Fruit fly (Drosophila melanogaster) S2 (cell line): ENCODE results near the gene CG14853.

ENCODE experiments used
- CG8478 ChIP-seq: fragments of >200 bp; optimal IDR thresholded peaks from 2 replicates; lab custom pipeline; 2018
- CTCF ChIP-seq, 2 experiments: fragments of >200 bp; optimal IDR thresholded peaks; 2 replicates each; lab custom pipeline; 2018

DNA sequence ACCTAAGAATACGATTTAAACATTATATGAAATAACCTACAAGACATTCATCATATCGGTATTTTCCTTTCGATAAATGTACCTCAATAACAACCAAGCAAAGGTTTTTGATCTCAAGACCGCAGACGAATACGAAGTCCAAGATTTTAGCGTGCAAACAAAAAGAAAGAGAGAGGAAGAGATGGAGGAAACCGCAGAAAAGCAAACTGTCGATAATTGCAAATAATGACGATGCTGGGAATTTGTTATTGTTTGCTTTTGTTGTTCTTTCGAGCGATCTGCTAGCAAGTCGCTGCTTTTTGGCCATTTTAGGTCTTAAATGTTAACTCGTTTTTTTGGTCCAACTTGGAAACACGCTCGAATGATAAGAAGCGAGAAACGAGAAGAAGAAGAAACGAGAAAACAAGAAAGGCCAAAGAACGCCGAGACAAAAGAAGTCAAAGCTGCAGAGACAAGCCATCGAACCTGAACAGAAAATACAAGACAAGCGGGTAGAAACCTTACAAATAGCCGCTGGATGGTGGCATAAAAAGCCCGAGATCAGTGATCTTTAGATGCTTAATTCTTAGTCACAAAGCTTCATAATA lies 41.7 kb downstream of the CG14853 start:
- TF ChIP-seq CG8478 (lab: Kevin White, UChicago) (no peak), CTCF (optimal IDR thresholded peaks at IDR 0.05; lab: Kevin White, UChicago) (no peak)
